Fruit fly (Drosophila melanogaster) whole organism: ENCODE data around the gene yellow-c.

Experiments
- pan ChIP-seq: fragments of >200 bp; optimal IDR thresholded peaks from 2 replicates; lab custom pipeline; 2017
- usp ChIP-seq: fragments of >200 bp; optimal IDR thresholded peaks from 2 replicates; lab custom pipeline; 2017; ENCODE audit warnings: missing biosample characterization, missing genetic modification characterization, mixed read lengths

DNA sequence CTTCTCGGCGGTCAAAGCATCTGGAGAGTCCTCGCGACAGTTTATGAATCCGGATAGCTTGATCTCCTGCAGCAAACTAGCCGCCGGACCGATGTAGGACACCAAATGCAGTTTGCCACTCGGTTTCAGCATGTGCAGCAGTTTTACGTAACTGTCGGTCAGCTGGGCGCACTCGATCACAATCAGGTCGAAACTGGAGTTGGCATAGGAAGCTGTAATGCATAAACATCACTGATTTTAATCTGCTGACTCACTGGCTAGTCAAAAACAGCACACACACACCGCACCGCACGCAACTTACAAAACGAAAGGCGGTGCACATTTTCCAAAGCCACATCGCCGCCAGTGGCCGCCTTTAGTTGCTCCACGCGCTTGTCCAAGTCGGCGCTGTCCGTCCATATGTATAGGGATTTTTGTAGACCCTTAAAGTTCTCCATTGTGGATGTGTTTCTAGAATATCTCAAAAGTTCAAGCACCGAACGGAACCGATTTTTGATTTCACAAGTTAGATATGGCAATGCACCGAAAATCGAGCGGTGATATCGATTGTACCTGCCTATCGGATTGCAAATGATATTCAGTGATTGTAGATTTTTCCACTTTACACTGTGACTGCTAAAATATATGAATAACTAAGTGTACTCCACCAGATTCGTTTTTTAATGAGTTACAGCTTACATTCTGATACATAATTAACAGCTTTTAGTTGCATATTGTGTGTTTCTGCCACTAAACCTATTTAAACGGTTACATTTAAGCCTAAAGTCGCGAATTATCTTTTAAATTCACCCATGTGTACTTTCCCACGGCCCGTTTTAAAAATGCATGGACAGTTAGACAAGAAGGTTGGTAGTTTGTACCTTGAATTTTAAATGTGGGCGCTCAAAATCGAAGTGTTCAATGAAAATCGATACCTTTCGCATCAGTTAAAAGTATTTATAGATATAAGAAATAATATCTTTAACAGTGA is 3.4 kb downstream of the yellow-c start, which contains the start of gene CIAPIN1:
- TF ChIP-seq usp (GFP tag; lab: Kevin White, UChicago): no peak
- TF ChIP-seq pan: no peak
